Worm (Caenorhabditis elegans): Measurements from ENCODE around the gene C50D2.7.
A peak's percentile ranks its signal among the peaks of the same experiment; 100 is the strongest.

C50D2.7 gene

ce11 chrII:75831-76230, 19.2 kb downstream of the C50D2.7 start:
- no peak for TF ChIP-seq elt-1 (tag; optimal IDR thresholded peaks at IDR 0.05; ENCODE audit: borderline replicate concordance, insufficient read depth)
- TF ChIP-seq flh-1 (GFP tag; optimal IDR thresholded peaks at IDR 0.05), result no peak
- no peak for TF ChIP-seq ceh-83 (GFP tag; optimal IDR thresholded peaks at IDR 0.05)
- no peak for TF ChIP-seq ces-1 (GFP tag; optimal IDR thresholded peaks at IDR 0.05)
- no peak for TF ChIP-seq zip-8 (tag; optimal IDR thresholded peaks at IDR 0.05)
- TF ChIP-seq ztf-11 (tag; optimal IDR thresholded peaks at IDR 0.05), result no peak
- no peak for TF ChIP-seq elt-3 (tag; optimal IDR thresholded peaks at IDR 0.05)
- no peak for TF ChIP-seq unc-62 (GFP tag; optimal IDR thresholded peaks at IDR 0.05)
- no peak for TF ChIP-seq lin-32 (GFP tag; optimal IDR thresholded peaks at IDR 0.05)
- no peak for TF ChIP-seq nhr-76 (tag; optimal IDR thresholded peaks at IDR 0.05)
- TF ChIP-seq mep-1 (tag; optimal IDR thresholded peaks at IDR 0.05), result no peak
- TF ChIP-seq cnd-1 (tag; optimal IDR thresholded peaks at IDR 0.05), result no peak
- TF ChIP-seq mab-5 (tag; optimal IDR thresholded peaks at IDR 0.05), result no peak
- no peak for TF ChIP-seq snpc-4 (tag; optimal IDR thresholded peaks at IDR 0.05)
- TF ChIP-seq nhr-28 (tag; optimal IDR thresholded peaks at IDR 0.05), result no peak
- TF ChIP-seq nhr-237 (tag; optimal IDR thresholded peaks at IDR 0.05), result no peak
- no peak for TF ChIP-seq mls-2 (tag; optimal IDR thresholded peaks at IDR 0.05)

DNA sequence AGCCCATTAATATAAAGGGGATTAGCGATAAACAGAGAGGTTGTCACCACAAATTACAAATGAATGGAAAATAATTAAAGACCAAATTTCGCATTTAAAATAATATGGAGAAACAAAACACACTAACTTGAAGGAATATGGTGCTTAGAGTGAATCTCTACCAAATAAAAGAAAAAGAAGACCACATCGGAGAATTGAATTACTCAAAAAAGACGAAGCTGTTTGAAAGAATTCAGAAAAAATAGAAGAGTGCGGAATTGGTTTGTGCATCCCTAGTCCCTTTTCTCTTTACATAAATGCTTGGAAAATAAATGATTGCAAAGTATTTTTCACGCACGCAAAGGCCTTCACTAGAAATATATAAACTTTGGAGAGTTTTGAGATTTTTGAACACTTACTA, 21.2 kb downstream of the C50D2.7 start:
- TF ChIP-seq nhr-12 (tag; optimal IDR thresholded peaks at IDR 0.05) (no peak), ces-1 (GFP tag; optimal IDR thresholded peaks at IDR 0.05) (peak; percentile 76)

DNA sequence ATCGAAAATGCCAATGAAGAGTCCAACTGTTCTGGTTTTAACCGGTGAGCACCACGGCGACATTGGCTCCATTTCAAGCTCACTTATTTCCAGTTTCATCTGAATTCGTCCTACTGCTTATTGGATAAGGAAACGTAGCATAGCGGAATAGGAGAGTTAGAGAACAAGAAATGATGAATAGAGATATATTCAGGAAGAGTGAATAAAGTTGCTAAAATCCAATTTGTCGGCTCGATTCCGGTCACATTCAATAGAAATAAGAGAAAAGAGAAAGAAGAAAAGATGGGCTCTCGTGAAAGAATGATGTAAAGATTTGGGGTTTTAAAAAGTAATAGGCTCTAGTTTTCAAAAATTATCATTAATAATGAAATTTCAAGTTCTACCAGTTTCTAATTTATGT, 21.7 kb downstream of the C50D2.7 start:
- TF ChIP-seq nhr-2 (tag; optimal IDR thresholded peaks at IDR 0.05) (no peak), bed-3 (GFP tag; optimal IDR thresholded peaks at IDR 0.05) (no peak), tbx-8 (GFP tag; optimal IDR thresholded peaks at IDR 0.05) (no peak), ztf-11 (tag; optimal IDR thresholded peaks at IDR 0.05) (no peak), ces-1 (GFP tag; optimal IDR thresholded peaks at IDR 0.05) (peak; percentile 97)

DNA sequence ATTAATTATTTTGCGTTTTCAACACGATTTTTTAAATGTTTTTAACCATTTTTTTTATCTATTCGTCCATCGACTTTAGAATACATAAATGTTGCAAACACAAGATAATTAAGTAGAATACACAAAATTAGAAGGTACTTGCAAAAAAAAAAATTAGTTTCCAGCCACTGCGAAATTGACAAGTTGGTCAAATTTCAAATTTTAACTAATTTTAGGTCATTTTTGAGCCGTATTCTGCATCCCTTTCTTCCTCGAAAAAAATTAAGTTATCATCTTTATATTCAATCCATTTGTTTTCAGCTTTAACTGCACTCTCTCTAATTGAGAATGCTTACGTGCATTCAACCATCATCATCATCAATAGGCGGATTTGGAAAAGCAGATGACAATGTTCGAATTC, 25.7 kb downstream of the C50D2.7 start, which contains the start of gene egl-26:
Gene egl-26 (plus strand): TSS at position 301 of the 400 bp plus-strand sequence.
- no peak for TF ChIP-seq snpc-4 (tag; optimal IDR thresholded peaks at IDR 0.05)
- no peak for TF ChIP-seq mab-5 (tag; optimal IDR thresholded peaks at IDR 0.05)
- no peak for TF ChIP-seq ceh-43 (GFP tag; optimal IDR thresholded peaks at IDR 0.05)
- TF ChIP-seq mep-1 (tag; optimal IDR thresholded peaks at IDR 0.05), result no peak
- no peak for TF ChIP-seq nhr-76 (tag; optimal IDR thresholded peaks at IDR 0.05)
- no peak for TF ChIP-seq hlh-1 (tag; optimal IDR thresholded peaks at IDR 0.05)
- no peak for TF ChIP-seq nhr-28 (tag; optimal IDR thresholded peaks at IDR 0.05)

ce11 chrII:68757-69156, 26.3 kb downstream of the C50D2.7 start:
- no peak for TF ChIP-seq cnd-1 (tag; optimal IDR thresholded peaks at IDR 0.05)

DNA sequence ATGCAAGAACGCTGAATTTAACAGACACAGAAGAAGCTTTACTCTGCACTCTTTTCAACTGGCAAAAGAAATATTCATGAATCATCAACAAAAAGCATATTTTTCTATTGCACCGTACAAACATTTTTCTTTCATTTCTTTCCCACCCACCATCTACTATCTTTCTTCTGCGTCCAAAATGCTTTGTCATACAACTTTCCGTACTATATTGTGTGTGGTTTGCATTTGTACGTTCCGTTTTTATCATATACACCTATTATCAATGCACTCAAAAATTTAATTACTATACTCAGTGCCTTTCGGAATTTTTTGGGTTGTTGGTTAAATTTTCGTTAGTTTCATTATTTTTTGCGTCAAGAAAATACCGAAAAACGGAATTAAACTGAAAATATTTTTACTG, 27.4 kb downstream of the C50D2.7 start:
- TF ChIP-seq elt-1 (tag; optimal IDR thresholded peaks at IDR 0.05; ENCODE audit: borderline replicate concordance, insufficient read depth), result no peak
- TF ChIP-seq ztf-11 (tag; optimal IDR thresholded peaks at IDR 0.05), result no peak
- TF ChIP-seq flh-1 (GFP tag; optimal IDR thresholded peaks at IDR 0.05), result no peak
- no peak for TF ChIP-seq snpc-4 (tag; optimal IDR thresholded peaks at IDR 0.05)
- TF ChIP-seq mls-2 (tag; optimal IDR thresholded peaks at IDR 0.05), result no peak
- TF ChIP-seq zip-8 (tag; optimal IDR thresholded peaks at IDR 0.05), result no peak
- no peak for TF ChIP-seq pha-4 (tag; optimal IDR thresholded peaks at IDR 0.05)
- TF ChIP-seq unc-120 (tag; optimal IDR thresholded peaks at IDR 0.05; ENCODE audit: poor library complexity, severe bottlenecking), result no peak
- no peak for TF ChIP-seq cnd-1 (tag; optimal IDR thresholded peaks at IDR 0.05)
- TF ChIP-seq mep-1 (tag; optimal IDR thresholded peaks at IDR 0.05), result no peak
- no peak for TF ChIP-seq nhr-76 (tag; optimal IDR thresholded peaks at IDR 0.05)
- TF ChIP-seq ceh-83 (GFP tag; optimal IDR thresholded peaks at IDR 0.05), result no peak
- TF ChIP-seq lin-32 (GFP tag; optimal IDR thresholded peaks at IDR 0.05), result no peak

DNA sequence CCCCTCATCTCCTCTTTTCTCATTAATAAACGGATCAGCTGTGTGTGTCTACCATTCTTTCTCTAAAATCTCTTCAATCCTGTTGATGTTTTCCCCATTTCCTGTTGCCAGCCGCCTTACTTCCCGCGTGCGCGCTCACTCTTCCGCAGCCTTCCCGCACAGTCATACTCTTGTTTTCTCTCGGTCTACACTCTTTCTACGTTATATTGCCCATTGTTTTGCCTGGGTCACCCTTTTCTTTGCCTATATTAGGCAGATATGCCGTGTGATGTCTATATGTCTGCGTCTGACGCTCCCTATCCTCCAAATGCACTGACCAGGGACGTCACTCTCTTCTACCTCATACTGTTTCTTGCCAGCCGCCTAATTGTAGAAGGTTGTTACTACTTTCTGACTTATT, 28.8 kb downstream of the C50D2.7 start:
- TF ChIP-seq ceh-83 (GFP tag; optimal IDR thresholded peaks at IDR 0.05) (no peak), unc-39 (tag; optimal IDR thresholded peaks at IDR 0.05) (no peak), snpc-4 (tag; optimal IDR thresholded peaks at IDR 0.05) (no peak), mab-5 (tag; optimal IDR thresholded peaks at IDR 0.05) (no peak), sptf-1 (tag; optimal IDR thresholded peaks at IDR 0.05) (peak; percentile 63), nhr-76 (tag; optimal IDR thresholded peaks at IDR 0.05) (no peak), lsy-2 (tag; optimal IDR thresholded peaks at IDR 0.05) (no peak), M03D4.4 (tag; optimal IDR thresholded peaks at IDR 0.05) (no peak), flh-1 (GFP tag; optimal IDR thresholded peaks at IDR 0.05) (no peak), unc-62 (GFP tag; optimal IDR thresholded peaks at IDR 0.05) (peak; percentile 20), tbx-8 (GFP tag; optimal IDR thresholded peaks at IDR 0.05) (peak; percentile 9), bed-3 (GFP tag; optimal IDR thresholded peaks at IDR 0.05) (no peak), nhr-237 (tag; optimal IDR thresholded peaks at IDR 0.05) (peak; percentile 50), mep-1 (tag; optimal IDR thresholded peaks at IDR 0.05) (peak; percentile 64), lin-32 (GFP tag; optimal IDR thresholded peaks at IDR 0.05) (no peak), ceh-39 (tag; optimal IDR thresholded peaks at IDR 0.05) (no peak), ham-2 (GFP tag; optimal IDR thresholded peaks at IDR 0.05) (peak; percentile 91), unc-120 (tag; optimal IDR thresholded peaks at IDR 0.05; ENCODE audit: poor library complexity, severe bottlenecking) (peak; percentile 78), pha-4 (tag; optimal IDR thresholded peaks at IDR 0.05) (peak; percentile 82), ces-1 (GFP tag; optimal IDR thresholded peaks at IDR 0.05) (peak; percentile 16), nhr-12 (tag; optimal IDR thresholded peaks at IDR 0.05) (no peak), zip-8 (tag; optimal IDR thresholded peaks at IDR 0.05) (no peak), hlh-1 (tag; optimal IDR thresholded peaks at IDR 0.05) (peak; percentile 35), lin-13 (tag; optimal IDR thresholded peaks at IDR 0.05) (peak; percentile 17), blmp-1 (tag; optimal IDR thresholded peaks at IDR 0.05) (peak; percentile 38), elt-3 (tag; optimal IDR thresholded peaks at IDR 0.05) (peak; percentile 60), cnd-1 (tag; optimal IDR thresholded peaks at IDR 0.05) (peak; percentile 65), drap-1 (GFP tag; optimal IDR thresholded peaks at IDR 0.05) (peak; percentile 47), mls-2 (tag; optimal IDR thresholded peaks at IDR 0.05) (peak; percentile 72)

All from whole organism, mixed stage, embryonic.